Fruit fly (Drosophila melanogaster) whole organism, prepupa: Measurements from ENCODE around the gene noi.

Experiments used
- CG10631 ChIP-seq: fragments of 200-800 bp; sonication (Bioruptor generic); optimal IDR thresholded peaks from 2 replicates; lab custom pipeline; 2016; ENCODE audit warnings: missing biosample characterization, missing genetic modification characterization
- CG11294 ChIP-seq: fragments of 200-800 bp; sonication (Bioruptor generic); IDR thresholded peaks from 2 replicates; pipeline ENCODE4 v1.3.6; 2022; ENCODE audit warnings: missing biosample characterization, missing genetic modification characterization
- CG11902 ChIP-seq: fragments of 200-800 bp; sonication (Bioruptor generic); optimal IDR thresholded peaks from 3 replicates; lab custom pipeline; 2016; ENCODE audit warnings: missing biosample characterization, missing genetic modification characterization
- CG15336 ChIP-seq: fragments of 200-800 bp; sonication (Bioruptor generic); IDR thresholded peaks from 2 replicates; pipeline ENCODE4 v1.3.6; 2022; ENCODE audit warnings: missing biosample characterization, missing genetic modification characterization
- CG1621 ChIP-seq: fragments of 200-800 bp; sonication (Bioruptor generic); optimal IDR thresholded peaks from 3 replicates; lab custom pipeline; 2018; ENCODE audit warnings: missing biosample characterization, mild to moderate bottlenecking, missing genetic modification characterization
- CG16779 ChIP-seq: fragments of 200-800 bp; sonication (Bioruptor generic); optimal IDR thresholded peaks from 3 replicates; lab custom pipeline; 2017; ENCODE audit warnings: missing biosample characterization, mild to moderate bottlenecking, missing genetic modification characterization
- CG3032 ChIP-seq: fragments of 200-800 bp; optimal IDR thresholded peaks from 2 replicates; lab custom pipeline; 2019; ENCODE audit warnings: missing biosample characterization, mild to moderate bottlenecking, missing genetic modification characterization, moderate library complexity
- CG31627 ChIP-seq: fragments of 200-800 bp; sonication (Bioruptor generic); optimal IDR thresholded peaks from 3 replicates; lab custom pipeline; 2016; ENCODE audit warnings: missing biosample characterization, missing genetic modification characterization
- CG34406 ChIP-seq: fragments of 200-800 bp; sonication (Bioruptor generic); optimal IDR thresholded peaks from 3 replicates; lab custom pipeline; 2016; ENCODE audit warnings: missing biosample characterization, missing genetic modification characterization
- CG4318 ChIP-seq: fragments of 200-800 bp; sonication (Bioruptor generic); optimal IDR thresholded peaks from 3 replicates; lab custom pipeline; 2017; ENCODE audit warnings: missing biosample characterization, mild to moderate bottlenecking, missing genetic modification characterization
- CG6163 ChIP-seq: fragments of 200-800 bp; sonication (Bioruptor generic); IDR thresholded peaks from 3 replicates; pipeline ENCODE4 v1.3.6; 2022; ENCODE audit warnings: missing biosample characterization, missing genetic modification characterization
- CG6276 ChIP-seq: fragments of 200-800 bp; sonication (Bioruptor generic); optimal IDR thresholded peaks from 2 replicates; lab custom pipeline; 2017; ENCODE audit warnings: missing biosample characterization, mild to moderate bottlenecking, missing genetic modification characterization
- CG6792 ChIP-seq: fragments of 200-800 bp; sonication (Bioruptor generic); optimal IDR thresholded peaks from 3 replicates; lab custom pipeline; 2016; ENCODE audit warnings: missing biosample characterization, missing genetic modification characterization
- CG6808 ChIP-seq: fragments of 200-800 bp; sonication (Bioruptor generic); optimal IDR thresholded peaks from 3 replicates; lab custom pipeline; 2017; ENCODE audit warnings: missing biosample characterization, missing genetic modification characterization, mild to moderate bottlenecking, moderate library complexity, missing genetic modification reagents
- CG6854 ChIP-seq: fragments of 200-800 bp; sonication (Bioruptor generic); optimal IDR thresholded peaks from 2 replicates; lab custom pipeline; 2017; ENCODE audit warnings: missing biosample characterization, mild to moderate bottlenecking, missing genetic modification characterization
- CG7368 ChIP-seq: fragments of 200-800 bp; sonication (Bioruptor generic); optimal IDR thresholded peaks from 3 replicates; lab custom pipeline; 2016; ENCODE audit warnings: missing biosample characterization, missing genetic modification characterization
- CG8119 ChIP-seq: fragments of 200-800 bp; sonication (Bioruptor generic); IDR thresholded peaks from 3 replicates; pipeline ENCODE4 v1.3.6; 2022; ENCODE audit warnings: missing biosample characterization, missing genetic modification characterization
- CG8319 ChIP-seq: fragments of 200-800 bp; sonication (Bioruptor generic); optimal IDR thresholded peaks from 3 replicates; lab custom pipeline; 2016; ENCODE audit warnings: missing biosample characterization, missing genetic modification characterization
- CG8632 ChIP-seq: fragments of 200-800 bp; sonication (Bioruptor generic); optimal IDR thresholded peaks from 3 replicates; lab custom pipeline; 2016; ENCODE audit warnings: missing biosample characterization, missing genetic modification characterization
- CG9139 ChIP-seq: fragments of 200-800 bp; sonication (Bioruptor generic); optimal IDR thresholded peaks from 3 replicates; lab custom pipeline; 2017; ENCODE audit warnings: missing biosample characterization, mild to moderate bottlenecking, missing genetic modification characterization
- Eip75B ChIP-seq: fragments of 200-800 bp; sonication (Bioruptor generic); optimal IDR thresholded peaks from 3 replicates; lab custom pipeline; 2016; ENCODE audit warnings: missing biosample characterization, missing genetic modification characterization
- Eip78C ChIP-seq: fragments of 200-800 bp; sonication (Bioruptor generic); peaks from one replicate; lab custom pipeline; 2016; ENCODE audit warnings: missing biosample characterization, missing genetic modification characterization
- Eip93F ChIP-seq: fragments of 200-800 bp; sonication (Bioruptor generic); optimal IDR thresholded peaks from 2 replicates; lab custom pipeline; 2016; ENCODE audit warnings: missing biosample characterization, mild to moderate bottlenecking, missing genetic modification characterization
- Gug ChIP-seq: fragments of 200-800 bp; sonication (Bioruptor generic); IDR thresholded peaks from 2 replicates; pipeline ENCODE4 v1.3.6; 2022; ENCODE audit warnings: missing biosample characterization, missing genetic modification characterization
- Hr38 ChIP-seq: sonication (Bioruptor generic); optimal IDR thresholded peaks from 2 replicates; lab custom pipeline; 2016; ENCODE audit warnings: missing biosample characterization, missing genetic modification characterization
- Lpt ChIP-seq: fragments of 200-800 bp; sonication (Bioruptor generic); optimal IDR thresholded peaks from 3 replicates; lab custom pipeline; 2016; ENCODE audit warnings: missing biosample characterization, missing genetic modification characterization
- Met ChIP-seq: fragments of 200-800 bp; sonication (Bioruptor generic); optimal IDR thresholded peaks from 3 replicates; lab custom pipeline; 2016; ENCODE audit warnings: missing biosample characterization, missing genetic modification characterization
- OdsH ChIP-seq: fragments of 200-800 bp; sonication (Bioruptor generic); optimal IDR thresholded peaks from 3 replicates; lab custom pipeline; 2016; ENCODE audit warnings: missing biosample characterization, missing genetic modification characterization
- Smox ChIP-seq: fragments of 200-800 bp; sonication (Bioruptor generic); optimal IDR thresholded peaks from 3 replicates; lab custom pipeline; 2016; ENCODE audit warnings: missing biosample characterization, missing genetic modification characterization
- Sox14 ChIP-seq: fragments of 200-800 bp; sonication (Bioruptor generic); optimal IDR thresholded peaks from 3 replicates; lab custom pipeline; 2016; ENCODE audit warnings: missing biosample characterization, missing genetic modification characterization
- achi ChIP-seq: fragments of 200-800 bp; sonication (Bioruptor generic); optimal IDR thresholded peaks from 3 replicates; lab custom pipeline; 2016; ENCODE audit warnings: missing biosample characterization, missing genetic modification characterization
- acj6 ChIP-seq: fragments of 200-800 bp; sonication (Bioruptor generic); optimal IDR thresholded peaks from 3 replicates; lab custom pipeline; 2016; ENCODE audit warnings: missing biosample characterization, missing genetic modification characterization
- dsx ChIP-seq: fragments of 200-800 bp; optimal IDR thresholded peaks from 3 replicates; lab custom pipeline; 2019; ENCODE audit warnings: missing biosample characterization, mild to moderate bottlenecking, missing genetic modification characterization, moderate library complexity; ENCODE audit not compliant: poor library complexity, severe bottlenecking
- eg ChIP-seq: fragments of 200-800 bp; sonication (Bioruptor generic); IDR thresholded peaks from 3 replicates; pipeline ENCODE4 v1.3.6; 2022; ENCODE audit warnings: missing biosample characterization, missing genetic modification characterization
- esn ChIP-seq: fragments of 200-800 bp; sonication (Bioruptor generic); optimal IDR thresholded peaks from 2 replicates; lab custom pipeline; 2016; ENCODE audit warnings: missing biosample characterization, mild to moderate bottlenecking, missing genetic modification characterization, moderate library complexity
- fd59A ChIP-seq: fragments of 200-800 bp; sonication (Bioruptor generic); optimal IDR thresholded peaks from 2 replicates; lab custom pipeline; 2017; ENCODE audit warnings: missing biosample characterization, mild to moderate bottlenecking, missing genetic modification characterization, missing genetic modification reagents
- fd85E ChIP-seq: fragments of 200-800 bp; sonication (Bioruptor generic); optimal IDR thresholded peaks from 3 replicates; lab custom pipeline; 2016; ENCODE audit warnings: missing biosample characterization, missing genetic modification characterization
- fkh ChIP-seq: fragments of 200-800 bp; sonication (Bioruptor generic); optimal IDR thresholded peaks from 3 replicates; lab custom pipeline; 2017; ENCODE audit warnings: missing biosample characterization, mild to moderate bottlenecking, missing genetic modification characterization, moderate library complexity
- lz ChIP-seq: fragments of 200-800 bp; sonication (Bioruptor generic); optimal IDR thresholded peaks from 3 replicates; lab custom pipeline; 2016; ENCODE audit warnings: missing biosample characterization, missing genetic modification characterization
- pdm3 ChIP-seq: fragments of 200-800 bp; sonication (Bioruptor generic); optimal IDR thresholded peaks from 3 replicates; lab custom pipeline; 2016; ENCODE audit warnings: missing biosample characterization, missing genetic modification characterization
- salr ChIP-seq, 2 experiments: fragments of 200-800 bp; sonication (Bioruptor generic); optimal IDR thresholded peaks; 3 replicates each; lab custom pipeline; 2016 to 2018; ENCODE audit warnings: missing biosample characterization in 2 of 2, missing genetic modification characterization in 2 of 2, mild to moderate bottlenecking in 1 of 2
- ss ChIP-seq, 2 experiments: fragments of 200-800 bp; sonication (Bioruptor generic); optimal IDR thresholded peaks; 2 replicates in 1 of 2; 3 replicates in 1 of 2; lab custom pipeline; 2017 to 2018; ENCODE audit warnings: mild to moderate bottlenecking in 2 of 2, missing biosample characterization in 2 of 2, missing genetic modification characterization in 2 of 2, moderate library complexity in 1 of 2
- svp ChIP-seq: fragments of 200-800 bp; sonication (Bioruptor generic); peaks from one replicate; lab custom pipeline; 2016; ENCODE audit warnings: missing biosample characterization, missing genetic modification characterization
- topi ChIP-seq: fragments of 200-800 bp; sonication (Bioruptor generic); optimal IDR thresholded peaks from 3 replicates; lab custom pipeline; 2016; ENCODE audit warnings: missing biosample characterization, missing genetic modification characterization
- vri ChIP-seq: fragments of 200-800 bp; sonication (Bioruptor generic); optimal IDR thresholded peaks from 3 replicates; lab custom pipeline; 2016; ENCODE audit warnings: missing biosample characterization, mild to moderate bottlenecking, missing genetic modification characterization

Gene noi

DNA sequence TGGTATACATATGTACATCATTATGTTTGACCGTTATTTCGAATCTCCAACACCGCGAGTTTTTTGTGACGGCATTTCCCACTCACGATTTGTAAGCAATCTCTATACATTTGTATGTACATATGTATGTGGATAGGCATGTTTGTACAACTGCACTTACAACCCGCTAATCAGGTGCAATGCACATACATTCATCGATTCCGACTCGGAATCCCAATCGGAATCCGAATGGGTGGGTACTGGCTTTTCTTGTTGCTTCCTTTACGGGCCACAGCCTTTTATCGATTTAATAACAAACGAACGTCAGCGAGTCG lies 19.9 kb downstream of the noi start:
- TF ChIP-seq Eip78C (GFP tag; lab: Kevin White, UChicago) = peak; percentile 53
- TF ChIP-seq Eip75B (GFP tag; lab: Kevin White, UChicago) = no peak

DNA sequence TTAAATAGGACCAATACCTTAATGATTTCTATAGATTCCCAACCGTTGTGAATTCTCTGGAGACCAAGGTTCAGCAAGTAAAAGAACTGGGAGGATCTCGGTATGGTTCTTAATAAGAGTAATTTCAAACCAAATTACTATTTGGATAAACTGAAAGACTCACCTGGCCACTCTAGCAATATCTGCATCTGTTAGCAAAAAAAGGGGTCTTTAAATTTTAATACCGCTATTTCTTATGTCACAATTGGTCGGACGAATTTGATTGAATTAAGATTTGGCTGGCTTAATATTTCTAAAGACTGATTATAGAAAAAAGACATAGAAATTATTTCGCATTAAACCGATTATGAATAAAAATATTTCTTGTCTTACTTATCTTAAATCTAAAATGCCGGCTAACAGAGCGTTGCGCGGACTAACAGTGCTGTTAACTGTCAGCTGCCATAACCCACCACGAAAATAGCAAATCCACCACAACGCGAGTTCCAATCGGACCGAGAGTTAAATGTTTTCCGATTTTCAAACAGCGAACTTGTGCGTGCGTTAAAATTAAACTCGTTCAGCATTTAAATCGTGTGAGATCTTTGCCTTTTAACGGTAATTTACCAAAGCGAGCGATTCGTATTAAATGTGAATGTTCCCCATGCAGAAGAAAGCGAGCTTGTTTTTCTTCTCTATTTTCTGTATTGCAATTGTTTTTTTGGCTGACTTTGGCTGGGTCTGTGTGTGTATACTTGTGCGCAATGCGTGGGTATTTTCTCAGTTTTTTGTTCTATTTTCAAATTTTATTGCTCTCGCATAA lies 20.4 kb downstream of the noi start, which contains the start of gene CRMP:
CRMP (plus strand) TSS at position 474 of the 802 bp plus-strand sequence.
- TF ChIP-seq fkh (GFP tag; lab: Kevin White, UChicago) = no peak
- no peak for TF ChIP-seq CG11294 (GFP tag; lab: Robert Waterston, UW)
- TF ChIP-seq ss (GFP tag; optimal IDR thresholded peaks at IDR 0.05; lab: Kevin White, UChicago) = peak; percentile 13 to 50
- TF ChIP-seq salr (GFP tag; optimal IDR thresholded peaks at IDR 0.05; lab: Kevin White, UChicago) = no peak
- peak; percentile 48 for TF ChIP-seq CG6808 (GFP tag; lab: Kevin White, UChicago)
- TF ChIP-seq pdm3 = no peak
- TF ChIP-seq esn (GFP tag; lab: Kevin White, UChicago) = no peak
- no peak for TF ChIP-seq CG8319
- peak; percentile 31; the same call in 1 of the 2 replicates for TF ChIP-seq CG15336 (GFP tag; lab: Robert Waterston, UW)
- TF ChIP-seq CG7368 (GFP tag; lab: Kevin White, UChicago) = no peak
- TF ChIP-seq acj6 (GFP tag; lab: Kevin White, UChicago) = no peak
- no peak for TF ChIP-seq Gug (GFP tag; lab: Robert Waterston, UW)
- peak; percentile 45 for TF ChIP-seq CG6854 (GFP tag; lab: Kevin White, UChicago)
- TF ChIP-seq CG6276 (GFP tag; lab: Kevin White, UChicago) = peak; percentile 62
- TF ChIP-seq Eip75B (GFP tag; lab: Kevin White, UChicago) = no peak
- TF ChIP-seq CG9139 (GFP tag; lab: Kevin White, UChicago) = peak; percentile 33
- no peak for TF ChIP-seq topi (GFP tag; lab: Kevin White, UChicago)
- peak; percentile 0 for TF ChIP-seq CG16779 (tag; lab: Kevin White, UChicago)
- no peak for TF ChIP-seq Hr38 (GFP tag; lab: Kevin White, UChicago)
- TF ChIP-seq Met (GFP tag; lab: Kevin White, UChicago) = no peak
- TF ChIP-seq eg = no peak; the same call in 2 of the 3 replicates
- TF ChIP-seq Eip78C (GFP tag; lab: Kevin White, UChicago) = peak; percentile 52
- TF ChIP-seq svp (GFP tag; lab: Kevin White, UChicago) = no peak
- TF ChIP-seq dsx (GFP tag; lab: Kevin White, UChicago) = peak; percentile 17
- TF ChIP-seq fd59A (GFP tag; lab: Kevin White, UChicago) = no peak
- TF ChIP-seq CG8119 (GFP tag; lab: Robert Waterston, UW) = 0 out of 3 replicates have a peak, but pooled peaks have one; percentile 44
- no peak for TF ChIP-seq achi (GFP tag; lab: Kevin White, UChicago)
- no peak for TF ChIP-seq Lpt
- TF ChIP-seq CG1621 (tag; lab: Kevin White, UChicago) = peak; percentile 4
- no peak for TF ChIP-seq CG6163 (GFP tag; lab: Robert Waterston, UW)

- TF ChIP-seq Smox (GFP tag; lab: Kevin White, UChicago) (no peak), CG8632 (no peak), CG6276 (GFP tag; lab: Kevin White, UChicago) (no peak), CG4318 (GFP tag; lab: Kevin White, UChicago) (no peak), CG3032 (tag; lab: Kevin White, UChicago) (peak; percentile 67), esn (GFP tag; lab: Kevin White, UChicago) (peak; percentile 65), fd85E (GFP tag; lab: Kevin White, UChicago) (no peak), fkh (GFP tag; lab: Kevin White, UChicago) (peak; percentile 53), vri (GFP tag; lab: Kevin White, UChicago) (peak; percentile 42), CG9139 (GFP tag; lab: Kevin White, UChicago) (no peak), CG10631 (GFP tag; lab: Kevin White, UChicago) (no peak), topi (GFP tag; lab: Kevin White, UChicago) (peak; percentile 51), CG15336 (GFP tag; lab: Robert Waterston, UW) (0 out of 2 replicates have a peak, but pooled peaks have one; percentile 42), CG31627 (peak; percentile 65), fd59A (GFP tag; lab: Kevin White, UChicago) (no peak), salr (GFP tag; optimal IDR thresholded peaks at IDR 0.05; lab: Kevin White, UChicago) (no peak), CG6792 (peak; percentile 10), Eip93F (GFP tag; lab: Kevin White, UChicago) (peak; percentile 67), lz (peak; percentile 67), CG11294 (GFP tag; lab: Robert Waterston, UW) (no peak), OdsH (GFP tag; lab: Kevin White, UChicago) (no peak), CG11902 (GFP tag; lab: Kevin White, UChicago) (peak; percentile 27), Sox14 (GFP tag; lab: Kevin White, UChicago) (peak; percentile 62), Eip75B (GFP tag; lab: Kevin White, UChicago) (peak; percentile 61), pdm3 (peak; percentile 63), CG34406 (GFP tag; lab: Kevin White, UChicago) (peak; percentile 36), CG6163 (GFP tag; lab: Robert Waterston, UW) (no peak), CG6854 (GFP tag; lab: Kevin White, UChicago) (no peak)
Observed at dm6 chr3R:5568590-5568989, 22.7 kb downstream of the noi start, which contains the start of the genes CG2931 and Rheb. CG2931 (minus strand) TSS chr3R:5568615. Rheb (plus strand) TSS chr3R:5568921.
